Fruit fly (Drosophila melanogaster): ENCODE results near the gene deltaCOP.

DNA sequence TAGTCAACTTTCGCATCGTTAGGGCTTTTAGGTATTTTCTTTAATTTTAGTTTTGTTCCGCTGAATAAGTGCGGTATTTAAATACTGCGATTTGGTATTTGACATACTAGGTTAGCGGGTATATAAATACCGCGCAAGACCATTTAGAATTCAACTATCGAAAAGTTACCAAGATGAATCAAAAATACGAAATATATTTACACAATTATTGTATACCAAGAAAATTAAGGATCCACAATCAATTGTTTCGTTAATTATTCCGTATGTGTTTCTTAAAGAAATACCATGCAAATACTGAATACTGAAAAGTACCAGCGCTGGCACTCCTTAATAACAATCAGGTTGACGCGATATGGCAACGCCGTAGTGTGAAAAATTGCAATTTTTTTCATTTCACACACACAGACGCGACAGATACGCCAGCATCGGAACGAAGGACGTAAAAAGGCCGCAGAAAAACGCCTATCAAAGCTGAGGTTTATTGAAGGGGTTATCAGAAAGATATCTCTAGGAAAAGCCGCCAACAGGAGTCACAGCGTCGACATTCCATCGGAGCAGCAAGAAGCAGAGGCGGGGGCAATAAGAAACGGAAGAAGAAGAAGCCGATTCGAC, 12.0 kb upstream of the deltaCOP start, which contains the start of the genes Pgam5 and Vps26:
- no peak for TF ChIP-seq CTCF (optimal IDR thresholded peaks at IDR 0.05)
- no peak for TF ChIP-seq CG8478 (optimal IDR thresholded peaks at IDR 0.05)
